Worm (Caenorhabditis elegans) whole organism, early embryonic: ENCODE data around the gene dmsr-15.

Source experiments
- B0310.2 ChIP-seq: sonication (generic microtip); optimal IDR thresholded peaks from 2 replicates; lab custom pipeline; 2016; ENCODE audit warnings: mild to moderate bottlenecking, missing genetic modification characterization, missing compliant biosample characterization
- F13C5.2 ChIP-seq: sonication (generic microtip); optimal IDR thresholded peaks from 2 replicates; lab custom pipeline; 2017; ENCODE audit warnings: mild to moderate bottlenecking, missing genetic modification characterization, inconsistent platforms, missing compliant biosample characterization
- aly-1 ChIP-seq: sonication (generic microtip); optimal IDR thresholded peaks from 2 replicates; lab custom pipeline; 2016; ENCODE audit warnings: missing genetic modification characterization, missing compliant biosample characterization
- ama-1 ChIP-seq: fragments of 150-350 bp; optimal IDR thresholded peaks from 2 replicates; lab custom pipeline; 2014
- ceh-13 ChIP-seq: fragments of 200-800 bp; sonication (Bioruptor generic); optimal IDR thresholded peaks from 2 replicates; lab custom pipeline; 2018; ENCODE audit warnings: mild to moderate bottlenecking, missing genetic modification characterization, missing compliant biosample characterization
- ceh-36 ChIP-seq: sonication (generic microtip); optimal IDR thresholded peaks from 2 replicates; lab custom pipeline; 2016; ENCODE audit warnings: missing genetic modification characterization, inconsistent platforms, missing compliant biosample characterization
- ets-7 ChIP-seq: sonication (generic microtip); optimal IDR thresholded peaks from 2 replicates; lab custom pipeline; 2016; ENCODE audit warnings: missing genotype, missing genetic modification characterization, missing compliant biosample characterization
- flt-1 ChIP-seq: fragments of 200-800 bp; sonication (Bioruptor generic); IDR thresholded peaks from 2 replicates; pipeline ENCODE4 v1.3.6; 2022; ENCODE audit warnings: missing genetic modification characterization, missing compliant biosample characterization
- hmbx-1 ChIP-seq: sonication (generic microtip); optimal IDR thresholded peaks from 2 replicates; lab custom pipeline; 2016; ENCODE audit warnings: mild to moderate bottlenecking, missing genetic modification characterization, missing compliant biosample characterization
- hmg-4 ChIP-seq: fragments of 200-800 bp; sonication (Bioruptor generic); optimal IDR thresholded peaks from 2 replicates; lab custom pipeline; 2018; ENCODE audit warnings: mild to moderate bottlenecking, missing genetic modification characterization, missing compliant biosample characterization
- hnd-1 ChIP-seq: sonication (generic microtip); optimal IDR thresholded peaks from 2 replicates; lab custom pipeline; 2016; ENCODE audit warnings: missing genetic modification characterization, missing compliant biosample characterization
- pes-1 ChIP-seq: fragments of 200-800 bp; sonication (Bioruptor generic); IDR thresholded peaks from 2 replicates; pipeline ENCODE4 v1.3.6; 2022; ENCODE audit warnings: missing genetic modification reagents, missing genetic modification characterization, missing compliant biosample characterization
- scrt-1 ChIP-seq: fragments of 200-800 bp; sonication (Bioruptor generic); IDR thresholded peaks from 2 replicates; pipeline ENCODE4 v1.3.6; 2022; ENCODE audit warnings: missing genetic modification characterization, missing compliant biosample characterization
- sea-1 ChIP-seq: fragments of 200-800 bp; sonication (Bioruptor generic); conservative IDR thresholded peaks from 2 replicates; pipeline ENCODE4 v1.3.6; 2022; ENCODE audit warnings: missing genetic modification characterization, missing compliant biosample characterization
- tbx-11 ChIP-seq: fragments of 200-800 bp; sonication (Bioruptor generic); IDR thresholded peaks from 2 replicates; pipeline ENCODE4 v1.3.6; 2022; ENCODE audit warnings: missing genetic modification characterization, missing compliant biosample characterization
- tbx-37 ChIP-seq: fragments of 200-800 bp; sonication (Bioruptor generic); conservative IDR thresholded peaks from 2 replicates; pipeline ENCODE4 v1.3.6; 2022; ENCODE audit warnings: missing genetic modification reagents, missing genetic modification characterization, missing compliant biosample characterization
- tra-4 ChIP-seq: sonication (generic microtip); optimal IDR thresholded peaks from 2 replicates; lab custom pipeline; 2017; ENCODE audit warnings: missing genetic modification characterization, missing compliant biosample characterization

Gene dmsr-15

DNA sequence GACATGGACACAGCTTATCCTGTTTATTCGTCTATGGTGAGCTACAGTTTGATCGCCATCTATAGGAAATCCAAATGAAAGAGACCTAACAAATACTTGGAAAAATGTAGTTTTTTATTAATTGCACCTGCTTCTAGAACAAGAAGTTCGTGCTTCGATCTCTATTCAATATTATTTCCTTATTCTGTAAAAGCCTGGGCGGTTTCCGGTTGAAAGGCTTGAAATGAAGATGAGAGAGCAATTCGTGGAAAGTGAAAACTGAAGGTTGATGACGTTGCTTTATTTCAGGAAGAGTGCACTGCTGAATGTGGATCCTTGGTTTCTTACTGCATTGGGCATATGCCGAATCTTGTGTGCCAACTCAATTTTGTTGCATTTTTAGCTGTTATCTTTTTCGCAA is 48.0 kb downstream of the dmsr-15 start:
- TF ChIP-seq scrt-1 (GFP tag; lab: Robert Waterston, UW) (no peak), tra-4 (tag; lab: Kevin White, UChicago) (no peak)

- TF ChIP-seq hnd-1 (tag; lab: Kevin White, UChicago) (no peak), sea-1 (GFP tag; lab: Robert Waterston, UW) (no peak), hmbx-1 (tag; lab: Kevin White, UChicago) (no peak), flt-1 (GFP tag; lab: Robert Waterston, UW) (no peak), hmg-4 (GFP tag; lab: Kevin White, UChicago) (no peak), ets-7 (tag; lab: Kevin White, UChicago) (no peak), scrt-1 (GFP tag; lab: Robert Waterston, UW) (no peak), ceh-13 (GFP tag; lab: Kevin White, UChicago) (no peak)
Observed at ce11 chrV:6780166-6780565, 48.5 kb downstream of the dmsr-15 start, which contains the start of gene ZC404.15. Gene ZC404.15 (plus strand): TSS chrV:6780466.

DNA sequence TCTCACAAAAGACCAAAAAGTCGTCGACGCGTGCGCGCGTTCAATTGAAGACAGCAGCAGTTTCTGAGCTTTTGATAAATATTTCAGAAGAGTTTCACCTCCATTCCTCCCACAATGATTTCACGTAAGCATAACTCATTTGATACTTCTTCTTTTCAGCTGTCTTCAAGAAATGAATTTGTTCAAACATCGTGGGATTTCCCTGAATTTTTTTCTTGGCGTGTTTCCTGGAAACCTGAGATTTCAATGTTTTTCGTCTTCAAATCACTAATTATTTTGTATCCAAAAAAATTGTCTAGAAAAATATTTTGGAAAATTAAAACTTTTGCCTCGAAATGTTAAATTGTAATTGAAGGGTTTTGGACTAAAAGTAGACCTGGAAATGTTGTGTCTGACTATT is 50.2 kb downstream of the dmsr-15 start:
- TF ChIP-seq tbx-37 (GFP tag; lab: Robert Waterston, UW) (no peak), F13C5.2 (tag; lab: Kevin White, UChicago) (no peak), ets-7 (tag; lab: Kevin White, UChicago) (no peak), hmbx-1 (tag; lab: Kevin White, UChicago) (no peak), sea-1 (GFP tag; lab: Robert Waterston, UW) (no peak), hnd-1 (tag; lab: Kevin White, UChicago) (no peak), ceh-13 (GFP tag; lab: Kevin White, UChicago) (no peak), aly-1 (tag; lab: Kevin White, UChicago) (no peak), scrt-1 (GFP tag; lab: Robert Waterston, UW) (no peak), B0310.2 (tag; lab: Kevin White, UChicago) (no peak), hmg-4 (GFP tag; lab: Kevin White, UChicago) (no peak), ceh-36 (no peak), tra-4 (tag; lab: Kevin White, UChicago) (no peak), ama-1 (no peak), flt-1 (GFP tag; lab: Robert Waterston, UW) (no peak), tbx-11 (GFP tag; lab: Robert Waterston, UW) (no peak), pes-1 (GFP tag; lab: Robert Waterston, UW) (no peak)
